Fruit fly (Drosophila melanogaster) whole organism, embryonic: ENCODE results near the gene RSG7.
A peak's percentile ranks its signal among the peaks of the same experiment; 100 is the strongest.

Experiments used
- Antp ChIP-seq: fragments of 200-800 bp; sonication (Bioruptor generic); optimal IDR thresholded peaks from 3 replicates; lab custom pipeline; 2016; ENCODE audit warnings: missing biosample characterization, missing genetic modification characterization
- CG11504 ChIP-seq: fragments of 200-800 bp; sonication (Bioruptor generic); optimal IDR thresholded peaks from 3 replicates; lab custom pipeline; 2019; ENCODE audit warnings: missing biosample characterization, mild to moderate bottlenecking, missing genetic modification characterization, moderate library complexity
- CG13296 ChIP-seq: fragments of 200-800 bp; sonication (Bioruptor generic); optimal IDR thresholded peaks from 3 replicates; lab custom pipeline; 2018; ENCODE audit warnings: missing biosample characterization, mild to moderate bottlenecking, missing genetic modification characterization
- CG13775 ChIP-seq: fragments of 200-800 bp; sonication (Bioruptor generic); optimal IDR thresholded peaks from 3 replicates; lab custom pipeline; 2017; ENCODE audit warnings: missing biosample characterization, mild to moderate bottlenecking, missing genetic modification characterization
- CG15269 ChIP-seq: fragments of 200-800 bp; sonication (Bioruptor generic); optimal IDR thresholded peaks from 2 replicates; lab custom pipeline; 2018; ENCODE audit warnings: missing biosample characterization, mild to moderate bottlenecking, missing genetic modification characterization, moderate library complexity
- CG15514 ChIP-seq: fragments of 200-800 bp; sonication (Bioruptor generic); optimal IDR thresholded peaks from 3 replicates; lab custom pipeline; 2017; ENCODE audit warnings: missing biosample characterization, missing genetic modification characterization, mild to moderate bottlenecking, moderate library complexity, missing genetic modification reagents
- CG1603 ChIP-seq: fragments of 200-800 bp; sonication (Bioruptor generic); optimal IDR thresholded peaks from 2 replicates; lab custom pipeline; 2019; ENCODE audit warnings: missing biosample characterization, mild to moderate bottlenecking, missing genetic modification characterization, moderate library complexity
- CG2678 ChIP-seq: fragments of 200-800 bp; sonication (Bioruptor generic); optimal IDR thresholded peaks from 3 replicates; lab custom pipeline; 2019; ENCODE audit warnings: missing biosample characterization, mild to moderate bottlenecking, missing genetic modification characterization, moderate library complexity
- CG30403 ChIP-seq: fragments of 200-800 bp; sonication (Bioruptor generic); optimal IDR thresholded peaks from 3 replicates; lab custom pipeline; 2016; ENCODE audit warnings: missing biosample characterization, missing genetic modification characterization
- CG32767 ChIP-seq: fragments of 200-800 bp; sonication (Bioruptor generic); IDR thresholded peaks from 2 replicates; pipeline ENCODE4 v1.3.6; 2022; ENCODE audit warnings: missing biosample characterization, missing genetic modification characterization
- CG32772 ChIP-seq: fragments of 200-800 bp; sonication (Bioruptor generic); IDR thresholded peaks from 2 replicates; pipeline ENCODE4 v1.3.6; 2022; ENCODE audit warnings: missing biosample characterization, missing genetic modification characterization
- CG6791 ChIP-seq: fragments of 200-800 bp; sonication (Bioruptor generic); IDR thresholded peaks from 3 replicates; pipeline ENCODE4 v1.3.6; 2022; ENCODE audit warnings: missing biosample characterization, missing genetic modification characterization; ENCODE audit not compliant: partially characterized antibody
- CG7271 ChIP-seq: fragments of 200-800 bp; sonication (Bioruptor generic); optimal IDR thresholded peaks from 2 replicates; lab custom pipeline; 2018; ENCODE audit warnings: missing biosample characterization, mild to moderate bottlenecking, missing genetic modification characterization, moderate library complexity
- CG8359 ChIP-seq: fragments of 200-800 bp; sonication (Bioruptor generic); optimal IDR thresholded peaks from 2 replicates; lab custom pipeline; 2017; ENCODE audit warnings: missing biosample characterization, mild to moderate bottlenecking, missing genetic modification characterization, borderline replicate concordance
- Ets65A ChIP-seq: fragments of 200-800 bp; sonication (Bioruptor generic); peaks from one replicate; lab custom pipeline; 2016; ENCODE audit warnings: missing biosample characterization, missing genetic modification characterization
- Fer3 ChIP-seq: fragments of 200-800 bp; sonication (Bioruptor generic); optimal IDR thresholded peaks from 2 replicates; lab custom pipeline; 2018; ENCODE audit warnings: missing biosample characterization, mild to moderate bottlenecking, missing genetic modification characterization, moderate library complexity
- HHEX ChIP-seq: fragments of 200-800 bp; sonication (Bioruptor generic); optimal IDR thresholded peaks from 3 replicates; lab custom pipeline; 2017; ENCODE audit warnings: missing biosample characterization, mild to moderate bottlenecking, missing genetic modification characterization, missing genetic modification reagents
- HLH3B ChIP-seq: fragments of 200-800 bp; sonication (Bioruptor generic); IDR thresholded peaks from 2 replicates; pipeline ENCODE4 v1.3.6; 2022; ENCODE audit warnings: missing biosample characterization, missing genetic modification characterization
- HLH54F ChIP-seq: fragments of 200-800 bp; sonication (Bioruptor generic); optimal IDR thresholded peaks from 3 replicates; lab custom pipeline; 2016; ENCODE audit warnings: missing biosample characterization, missing genetic modification characterization
- Hand ChIP-seq: fragments of 200-800 bp; sonication (Bioruptor generic); optimal IDR thresholded peaks from 2 replicates; lab custom pipeline; 2017; ENCODE audit warnings: mild to moderate bottlenecking, missing biosample characterization, missing genetic modification reagents, missing genetic modification characterization
- Hr51 ChIP-seq, 2 experiments: fragments of 200-800 bp; sonication (Bioruptor generic); optimal IDR thresholded peaks; 2 replicates in 1 of 2; 3 replicates in 1 of 2; lab custom pipeline; 2016 to 2018; ENCODE audit warnings: missing biosample characterization in 2 of 2, missing genetic modification characterization in 2 of 2, mild to moderate bottlenecking in 1 of 2, moderate library complexity in 1 of 2
- Lhr ChIP-seq: fragments of 200-800 bp; sonication (Bioruptor generic); optimal IDR thresholded peaks from 3 replicates; lab custom pipeline; 2017; ENCODE audit warnings: mild to moderate bottlenecking, missing biosample characterization, missing genetic modification reagents, missing genetic modification characterization
- Mad ChIP-seq: fragments of 200-800 bp; sonication (Bioruptor generic); optimal IDR thresholded peaks from 2 replicates; lab custom pipeline; 2016; ENCODE audit warnings: missing biosample characterization, missing genetic modification characterization
- Med ChIP-seq: fragments of 200-800 bp; sonication (Bioruptor generic); peaks from one replicate; lab custom pipeline; 2016; ENCODE audit warnings: missing biosample characterization, missing genetic modification characterization, mild to moderate bottlenecking, inconsistent platforms, moderate library complexity
- Nf-YB ChIP-seq: fragments of 200-800 bp; sonication (Bioruptor generic); optimal IDR thresholded peaks from 3 replicates; lab custom pipeline; 2019; ENCODE audit warnings: missing biosample characterization, mild to moderate bottlenecking, missing genetic modification characterization, moderate library complexity
- Pdp1 ChIP-seq, 2 experiments: fragments of 200-800 bp; sonication (Bioruptor generic); optimal IDR thresholded peaks; 3 replicates each; lab custom pipeline; 2016; ENCODE audit warnings: missing biosample characterization in 2 of 2, missing genetic modification characterization in 2 of 2, mild to moderate bottlenecking in 1 of 2, moderate library complexity in 1 of 2
- Sox100B ChIP-seq: fragments of 200-800 bp; sonication (Bioruptor generic); optimal IDR thresholded peaks from 3 replicates; lab custom pipeline; 2018; ENCODE audit warnings: missing biosample characterization, mild to moderate bottlenecking, missing genetic modification characterization
- Sry-δ ChIP-seq: fragments of 200-800 bp; sonication (Bioruptor generic); optimal IDR thresholded peaks from 2 replicates; lab custom pipeline; 2016; ENCODE audit warnings: missing biosample characterization, missing genetic modification characterization
- Taf1 ChIP-seq: fragments of 200-800 bp; sonication (Bioruptor generic); IDR thresholded peaks from 2 replicates; pipeline ENCODE4 v1.3.6; 2022; ENCODE audit warnings: missing biosample characterization, missing genetic modification characterization
- bcd ChIP-seq: fragments of 200-800 bp; sonication (Bioruptor generic); optimal IDR thresholded peaks from 2 replicates; lab custom pipeline; 2017; ENCODE audit warnings: missing biosample characterization, mild to moderate bottlenecking, missing genetic modification characterization
- cad ChIP-seq: fragments of >200 bp; optimal IDR thresholded peaks from 2 replicates; lab custom pipeline; 2017; ENCODE audit warnings: missing biosample characterization, missing genetic modification characterization
- croc ChIP-seq: fragments of 200-800 bp; sonication (Bioruptor generic); conservative IDR thresholded peaks from 3 replicates; pipeline ENCODE4 v1.3.6; 2022; ENCODE audit warnings: missing biosample characterization, missing genetic modification characterization
- dysf ChIP-seq: fragments of 200-800 bp; sonication (Bioruptor generic); IDR thresholded peaks from 3 replicates; pipeline ENCODE4 v1.3.6; 2022; ENCODE audit warnings: missing biosample characterization, missing genetic modification characterization
- esg ChIP-seq: fragments of 200-800 bp; sonication (Bioruptor generic); conservative IDR thresholded peaks from 2 replicates; pipeline ENCODE4 v1.3.6; 2022; ENCODE audit warnings: missing biosample characterization, missing genetic modification characterization
- eyg ChIP-seq: fragments of 200-800 bp; sonication (Bioruptor generic); optimal IDR thresholded peaks from 3 replicates; lab custom pipeline; 2016; ENCODE audit warnings: missing biosample characterization, missing genetic modification characterization
- fd102C ChIP-seq: fragments of 200-800 bp; sonication (Bioruptor generic); optimal IDR thresholded peaks from 2 replicates; lab custom pipeline; 2018; ENCODE audit warnings: missing biosample characterization, mild to moderate bottlenecking, missing genetic modification characterization, moderate library complexity
- fd3F ChIP-seq: fragments of 200-800 bp; sonication (Bioruptor generic); optimal IDR thresholded peaks from 2 replicates; lab custom pipeline; 2018; ENCODE audit warnings: missing biosample characterization, mild to moderate bottlenecking, missing genetic modification characterization, moderate library complexity
- gem ChIP-seq: fragments of 200-800 bp; sonication (Bioruptor generic); optimal IDR thresholded peaks from 2 replicates; lab custom pipeline; 2019; ENCODE audit warnings: missing biosample characterization, mild to moderate bottlenecking, missing genetic modification characterization, moderate library complexity
- her ChIP-seq: fragments of 200-800 bp; sonication (Bioruptor generic); optimal IDR thresholded peaks from 2 replicates; lab custom pipeline; 2016; ENCODE audit warnings: missing biosample characterization, missing genetic modification characterization
- hkb ChIP-seq, 2 experiments: fragments of 200-800 bp in 1 of 2; fragments of >200 bp in 1 of 2; sonication (Bioruptor generic) in 1 of 2; IDR thresholded peaks in 1 of 2; optimal IDR thresholded peaks in 1 of 2; 2 replicates each; pipeline versions ENCODE4 v1.3.6 to Lab custom; 2017 to 2022; ENCODE audit warnings: missing biosample characterization in 1 of 2, missing genetic modification characterization in 1 of 2
- jing ChIP-seq: fragments of 200-800 bp; sonication (Bioruptor generic); optimal IDR thresholded peaks from 2 replicates; lab custom pipeline; 2018; ENCODE audit warnings: missing biosample characterization, mild to moderate bottlenecking, missing genetic modification characterization
- pan ChIP-seq, 4 experiments: fragments of >200 bp in 3 of 4; fragments of 200-800 bp in 1 of 4; sonication (Bioruptor generic) in 1 of 4; optimal IDR thresholded peaks in 3 of 4; IDR thresholded peaks in 1 of 4; 2 replicates each; pipeline versions ENCODE4 v1.3.6 to Lab custom; 2017 to 2022; ENCODE audit warnings: missing biosample characterization in 2 of 4, missing genetic modification characterization in 2 of 4, mixed read lengths in 1 of 4
- phol ChIP-seq: fragments of 200-800 bp; sonication (Bioruptor generic); optimal IDR thresholded peaks from 3 replicates; lab custom pipeline; 2018; ENCODE audit warnings: missing biosample characterization, mild to moderate bottlenecking, missing genetic modification characterization, moderate library complexity
- prd ChIP-seq, 3 experiments: fragments of >200 bp in 2 of 3; fragments of 200-800 bp in 1 of 3; sonication (Bioruptor generic) in 1 of 3; optimal IDR thresholded peaks in 2 of 3; IDR thresholded peaks in 1 of 3; 2 replicates in 2 of 3; 3 replicates in 1 of 3; pipeline versions ENCODE4 v1.3.6 to Lab custom; 2017 to 2022; ENCODE audit warnings: missing biosample characterization in 1 of 3, missing genetic modification characterization in 1 of 3
- slou ChIP-seq: fragments of 200-800 bp; sonication (Bioruptor generic); optimal IDR thresholded peaks from 3 replicates; lab custom pipeline; 2016; ENCODE audit warnings: missing biosample characterization, missing genetic modification characterization
- tgo ChIP-seq: fragments of 200-800 bp; sonication (Bioruptor generic); IDR thresholded peaks from 3 replicates; pipeline ENCODE4 v1.3.6; 2022; ENCODE audit warnings: missing biosample characterization, missing genetic modification characterization
- ttk ChIP-seq: fragments of 200-800 bp; sonication (Bioruptor generic); IDR thresholded peaks from 2 replicates; pipeline ENCODE4 v2.1.2; 2022; ENCODE audit warnings: missing biosample characterization, missing genetic modification characterization
- wek ChIP-seq: fragments of 200-800 bp; sonication (Bioruptor generic); optimal IDR thresholded peaks from 3 replicates; lab custom pipeline; 2018; ENCODE audit warnings: missing biosample characterization, mild to moderate bottlenecking, missing genetic modification characterization, moderate library complexity

Gene RSG7

DNA sequence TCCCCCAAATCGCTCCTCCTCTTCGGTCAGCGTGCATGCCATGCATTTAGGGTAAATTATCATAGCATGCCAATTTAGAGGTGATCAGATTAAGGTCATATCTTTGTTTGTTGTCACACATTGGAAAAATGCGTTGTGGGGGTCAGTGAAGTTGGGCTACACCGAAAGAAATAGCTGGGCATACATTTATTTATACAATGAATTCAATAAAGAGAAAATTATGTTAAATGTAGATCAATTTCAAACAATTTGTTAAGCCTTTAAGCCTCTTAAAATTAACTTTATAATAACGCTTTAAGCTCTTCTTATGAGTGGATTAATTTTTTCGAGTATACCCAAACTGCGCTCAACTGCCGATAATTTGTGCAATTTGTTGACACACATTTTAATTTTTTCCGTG lies 29.9 kb downstream of the RSG7 start (continued):
- TF ChIP-seq gem (tag; lab: Kevin White, UChicago) (peak; percentile 15), cad (no peak), tgo (no peak), CG32767 (no peak), Mad (GFP tag; lab: Kevin White, UChicago) (no peak), bcd (GFP tag; lab: Kevin White, UChicago) (peak; percentile 2), pan (optimal IDR thresholded peaks at IDR 0.05; lab: Kevin White, UChicago) (no peak), pan (GFP tag; optimal IDR thresholded peaks at IDR 0.05 in 1 of 2, IDR thresholded peaks at IDR 0.05 in 1 of 2) (no peak), Nf-YB (GFP tag; lab: Kevin White, UChicago) (no peak), jing (GFP tag; lab: Kevin White, UChicago) (no peak), prd (optimal IDR thresholded peaks at IDR 0.05; lab: Kevin White, UChicago) (no peak), prd (GFP tag; IDR thresholded peaks at IDR 0.05; lab: Robert Waterston, UW) (0 out of 3 replicates have a peak, but pooled peaks have one; percentile 12), Pdp1 (GFP tag; optimal IDR thresholded peaks at IDR 0.05; lab: Kevin White, UChicago) (no peak), dysf (0 out of 3 replicates have a peak, but pooled peaks have one; percentile 30), Ets65A (GFP tag; lab: Kevin White, UChicago) (peak; percentile 57), CG7271 (no peak), Sry-δ (no peak), esg (GFP tag; lab: Robert Waterston, UW) (no peak), CG8359 (GFP tag; lab: Kevin White, UChicago) (no peak), CG11504 (tag; lab: Kevin White, UChicago) (peak; percentile 37), CG15514 (GFP tag; lab: Kevin White, UChicago) (no peak), Hr51 (GFP tag; optimal IDR thresholded peaks at IDR 0.05; lab: Kevin White, UChicago) (peak in 1 of 2 experiments; percentile 20), Fer3 (no peak), CG30403 (peak; percentile 3), wek (GFP tag; lab: Kevin White, UChicago) (no peak), Lhr (GFP tag; lab: Kevin White, UChicago) (no peak), CG1603 (peak; percentile 10), Sox100B (GFP tag; lab: Kevin White, UChicago) (no peak), slou (GFP tag; lab: Kevin White, UChicago) (no peak), fd102C (GFP tag; lab: Kevin White, UChicago) (no peak), Med (GFP tag; lab: Kevin White, UChicago) (peak; percentile 36), CG6791 (GFP tag; lab: Robert Waterston, UW) (no peak), fd3F (GFP tag; lab: Kevin White, UChicago) (no peak), phol (tag; lab: Kevin White, UChicago) (peak; percentile 9), croc (GFP tag; lab: Robert Waterston, UW) (no peak), HHEX (no peak), CG15269 (tag; lab: Kevin White, UChicago) (peak; percentile 8), Taf1 (no peak), HLH54F (GFP tag; lab: Kevin White, UChicago) (no peak), CG13775 (GFP tag; lab: Kevin White, UChicago) (no peak), CG13296 (GFP tag; lab: Kevin White, UChicago) (no peak), CG2678 (tag; lab: Kevin White, UChicago) (peak; percentile 4), CG32772 (GFP tag; lab: Robert Waterston, UW) (no peak), eyg (no peak), Hand (GFP tag; lab: Kevin White, UChicago) (no peak), HLH3B (GFP tag; lab: Robert Waterston, UW) (0 out of 2 replicates have a peak, but pooled peaks have one; percentile 12), Antp (no peak), ttk (GFP tag; lab: Robert Waterston, UW) (no peak), hkb (optimal IDR thresholded peaks at IDR 0.05; lab: Kevin White, UChicago) (no peak), hkb (GFP tag; IDR thresholded peaks at IDR 0.05; lab: Robert Waterston, UW) (no peak), her (no peak)
